Worm (Caenorhabditis elegans) whole organism, midembryonic: ENCODE measurements around the gene F01D5.3.

ENCODE experiments used
- T22C8.4 ChIP-seq: fragments of 200-800 bp; sonication (Bioruptor generic); IDR thresholded peaks from 2 replicates; pipeline ENCODE4 v1.3.6; 2022; ENCODE audit warnings: missing genetic modification characterization, missing compliant biosample characterization
- cog-1 ChIP-seq: sonication (generic microtip); optimal IDR thresholded peaks from 2 replicates; lab custom pipeline; 2016; ENCODE audit warnings: missing genetic modification characterization, missing compliant biosample characterization
- flt-1 ChIP-seq: fragments of 200-800 bp; sonication (Bioruptor generic); IDR thresholded peaks from 2 replicates; pipeline ENCODE4 v1.3.6; 2022; ENCODE audit warnings: missing genetic modification characterization, missing compliant biosample characterization
- klf-2 ChIP-seq: fragments of 200-800 bp; sonication (Bioruptor generic); conservative IDR thresholded peaks from 2 replicates; pipeline ENCODE4 v1.3.6; 2022; ENCODE audit warnings: missing genetic modification reagents, missing genetic modification characterization, missing compliant biosample characterization
- med-1 ChIP-seq: sonication (generic microtip); optimal IDR thresholded peaks from 2 replicates; lab custom pipeline; 2017; ENCODE audit warnings: missing genetic modification characterization, mild to moderate bottlenecking, missing compliant biosample characterization, antibody characterized with exemption, missing genetic modification reagents; ENCODE audit not compliant: insufficient read depth
- ref-1 ChIP-seq: fragments of 200-800 bp; sonication (Bioruptor generic); conservative IDR thresholded peaks from 2 replicates; pipeline ENCODE4 v1.3.6; 2022; ENCODE audit warnings: missing genetic modification reagents, missing genetic modification characterization, missing compliant biosample characterization
- tab-1 ChIP-seq: fragments of 200-800 bp; sonication (Bioruptor generic); IDR thresholded peaks from 2 replicates; pipeline ENCODE4 v1.3.6; 2022; ENCODE audit warnings: missing genetic modification characterization, missing compliant biosample characterization
- ztf-23 ChIP-seq: fragments of 200-800 bp; sonication (Bioruptor generic); IDR thresholded peaks from 2 replicates; pipeline ENCODE4 v1.3.6; 2022; ENCODE audit warnings: missing genetic modification reagents, missing genetic modification characterization, missing compliant biosample characterization
- ztf-29 ChIP-seq: fragments of 200-800 bp; sonication (Bioruptor generic); IDR thresholded peaks from 2 replicates; pipeline ENCODE4 v1.3.6; 2022; ENCODE audit warnings: missing genetic modification reagents, missing genetic modification characterization, missing compliant biosample characterization

The F01D5.3 gene

DNA sequence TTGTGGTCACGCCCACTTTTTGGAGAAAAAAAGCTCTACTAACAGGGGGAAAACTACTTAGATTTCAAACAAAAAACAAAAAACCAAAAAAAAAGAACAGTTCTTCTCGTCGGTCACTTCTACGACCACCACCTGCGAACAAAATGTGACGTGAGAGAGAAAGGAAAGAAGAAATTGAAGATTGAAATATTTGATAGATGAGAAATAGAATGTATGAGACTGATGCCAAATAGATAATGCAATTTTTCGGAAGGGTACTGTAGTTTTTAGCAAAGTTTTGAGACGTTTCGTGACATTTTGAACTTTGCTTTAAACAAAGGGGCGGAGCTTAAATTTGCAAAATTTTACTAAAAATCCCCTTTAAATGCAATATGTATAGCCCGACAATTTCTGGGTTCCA lies 45.0 kb downstream of the F01D5.3 start:
- TF ChIP-seq ztf-23 (GFP tag; lab: Robert Waterston, UW) (no peak), tab-1 (GFP tag; lab: Robert Waterston, UW) (no peak), ztf-29 (no peak), cog-1 (tag; lab: Kevin White, UChicago) (no peak), klf-2 (GFP tag; lab: Robert Waterston, UW) (no peak), ref-1 (GFP tag; lab: Robert Waterston, UW) (no peak), T22C8.4 (GFP tag; lab: Robert Waterston, UW) (no peak), flt-1 (no peak), med-1 (GFP tag; lab: Kevin White, UChicago) (no peak)

DNA sequence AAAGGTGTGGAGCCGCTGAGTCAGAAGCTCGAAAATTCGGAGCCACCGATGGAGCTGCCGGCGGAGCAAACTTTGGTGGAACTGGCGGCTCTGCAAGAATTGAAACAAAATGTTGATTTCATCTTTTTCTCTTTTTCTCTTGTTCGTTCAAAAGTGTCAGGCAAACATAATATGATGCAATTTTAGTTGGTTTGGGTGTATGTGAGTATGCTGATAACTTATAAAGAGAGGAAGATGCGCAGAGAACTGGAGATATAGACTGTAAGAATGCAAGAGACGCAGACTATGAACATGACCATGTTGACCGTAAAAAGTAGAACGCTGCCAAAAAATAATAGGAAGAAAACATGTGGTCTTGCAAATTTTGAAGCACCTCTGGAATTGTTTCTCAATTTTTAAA lies 45.9 kb downstream of the F01D5.3 start:
- TF ChIP-seq ztf-29 (no peak), tab-1 (GFP tag; lab: Robert Waterston, UW) (no peak), ref-1 (GFP tag; lab: Robert Waterston, UW) (no peak)

DNA sequence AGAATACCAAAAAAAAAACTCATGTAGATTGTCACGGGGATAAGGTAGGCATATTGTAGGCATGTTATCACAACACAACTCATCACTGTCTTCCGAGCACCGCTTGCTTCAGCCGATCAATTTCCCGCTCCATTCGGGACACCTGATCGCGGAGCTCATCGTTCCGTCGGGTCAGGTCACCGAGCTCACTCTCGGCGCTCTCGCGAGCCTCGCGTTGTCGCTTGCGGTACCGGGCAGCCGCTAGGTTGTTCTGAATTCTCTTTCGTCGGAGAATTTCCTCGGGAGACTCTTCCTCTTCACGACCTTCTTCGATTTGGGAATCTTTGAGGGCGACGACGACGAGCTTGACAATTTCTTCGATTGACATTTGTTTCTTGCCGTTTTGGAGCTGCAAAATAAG lies 48.0 kb downstream of the F01D5.3 start:
- TF ChIP-seq ztf-29 = no peak
- no peak for TF ChIP-seq ref-1 (GFP tag; lab: Robert Waterston, UW)
- TF ChIP-seq ztf-23 (GFP tag; lab: Robert Waterston, UW) = no peak
- TF ChIP-seq flt-1 = no peak
- no peak for TF ChIP-seq tab-1 (GFP tag; lab: Robert Waterston, UW)
- no peak for TF ChIP-seq klf-2 (GFP tag; lab: Robert Waterston, UW)

DNA sequence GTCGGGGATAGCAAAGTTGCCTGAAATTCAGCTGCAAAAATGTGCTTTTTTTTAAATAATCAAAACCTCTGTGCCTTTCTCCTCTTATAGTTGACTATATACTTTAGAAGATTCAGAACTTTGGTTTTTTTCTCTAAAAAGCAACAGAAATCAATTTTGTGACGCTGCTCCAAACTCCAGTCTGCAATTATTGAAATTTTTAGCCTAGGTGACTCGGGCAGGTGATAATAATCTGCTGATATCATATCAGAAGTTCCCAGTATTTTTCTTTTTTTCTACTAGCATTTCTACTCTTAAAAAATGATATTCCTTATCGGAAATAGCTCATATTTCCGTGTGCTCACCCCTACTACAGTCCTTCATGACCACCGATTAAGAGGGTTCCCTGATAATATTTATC lies 50.7 kb downstream of the F01D5.3 start, which contains the start of gene sre-44:
TSS of gene sre-44 (plus strand) at position 301 of the 400 bp plus-strand sequence.
- TF ChIP-seq ztf-23 (GFP tag; lab: Robert Waterston, UW) (no peak), med-1 (GFP tag; lab: Kevin White, UChicago) (no peak), tab-1 (GFP tag; lab: Robert Waterston, UW) (no peak), flt-1 (no peak), klf-2 (GFP tag; lab: Robert Waterston, UW) (no peak), T22C8.4 (GFP tag; lab: Robert Waterston, UW) (no peak), ztf-29 (no peak), cog-1 (tag; lab: Kevin White, UChicago) (no peak), ref-1 (GFP tag; lab: Robert Waterston, UW) (no peak)
